Worm (Caenorhabditis elegans): ENCODE measurements around the gene rpl-9.
A peak's percentile ranks its signal among the peaks of the same experiment; 100 is the strongest.

Gene rpl-9

ce11 chrIII:7593285-7593928 lies 20.8 kb upstream of the rpl-9 start, which contains the start of gene R13A5.11:
TSS of gene R13A5.11 (minus strand) at chrIII:7593335.
- TF ChIP-seq klf-2 (GFP tag; conservative IDR thresholded peaks at IDR 0.05) (no peak), cog-1 (tag; optimal IDR thresholded peaks at IDR 0.05) (no peak), flt-1 (GFP tag; IDR thresholded peaks at IDR 0.05) (no peak), med-1 (GFP tag; optimal IDR thresholded peaks at IDR 0.05; ENCODE audit: insufficient read depth) (no peak), ztf-23 (GFP tag; IDR thresholded peaks at IDR 0.05) (no peak), ztf-29 (GFP tag; IDR thresholded peaks at IDR 0.05) (no peak), tab-1 (GFP tag; IDR thresholded peaks at IDR 0.05) (no peak)

- TF ChIP-seq ztf-23 (GFP tag; IDR thresholded peaks at IDR 0.05) = no peak
- TF ChIP-seq med-1 (GFP tag; optimal IDR thresholded peaks at IDR 0.05; ENCODE audit: insufficient read depth) = no peak
- no peak for TF ChIP-seq tab-1 (GFP tag; IDR thresholded peaks at IDR 0.05)
- no peak for TF ChIP-seq flt-1 (GFP tag; IDR thresholded peaks at IDR 0.05)
- no peak for TF ChIP-seq ztf-29 (GFP tag; IDR thresholded peaks at IDR 0.05)
- TF ChIP-seq ref-1 (GFP tag; conservative IDR thresholded peaks at IDR 0.05) = no peak
- TF ChIP-seq cog-1 (tag; optimal IDR thresholded peaks at IDR 0.05) = no peak
These were observed 15.6 kb upstream of the rpl-9 start, which contains the start of gene R13A5.15 for ce11 chrIII:7588214-7588613. TSS of gene R13A5.15 (minus strand) at chrIII:7588314.

ce11 chrIII:7584131-7584646 lies 11.6 kb upstream of the rpl-9 start, which contains the start of gene cup-5:
TSS of gene cup-5 (plus strand) at chrIII:7584181.
- no peak for TF ChIP-seq T22C8.4 (GFP tag; IDR thresholded peaks at IDR 0.05)
- TF ChIP-seq ref-1 (GFP tag; conservative IDR thresholded peaks at IDR 0.05) = no peak
- TF ChIP-seq ztf-23 (GFP tag; IDR thresholded peaks at IDR 0.05) = no peak
- no peak for TF ChIP-seq cog-1 (tag; optimal IDR thresholded peaks at IDR 0.05)
- TF ChIP-seq flt-1 (GFP tag; IDR thresholded peaks at IDR 0.05) = 0 out of 2 replicates have a peak, but pooled peaks have one; percentile 50
- TF ChIP-seq med-1 (GFP tag; optimal IDR thresholded peaks at IDR 0.05; ENCODE audit: insufficient read depth) = no peak

- TF ChIP-seq T22C8.4 (GFP tag; IDR thresholded peaks at IDR 0.05) = no peak
- TF ChIP-seq cog-1 (tag; optimal IDR thresholded peaks at IDR 0.05) = no peak
- no peak for TF ChIP-seq med-1 (GFP tag; optimal IDR thresholded peaks at IDR 0.05; ENCODE audit: insufficient read depth)
- no peak for TF ChIP-seq ztf-29 (GFP tag; IDR thresholded peaks at IDR 0.05)
- TF ChIP-seq tab-1 (GFP tag; IDR thresholded peaks at IDR 0.05) = no peak
- no peak for TF ChIP-seq klf-2 (GFP tag; conservative IDR thresholded peaks at IDR 0.05)
- no peak for TF ChIP-seq ztf-23 (GFP tag; IDR thresholded peaks at IDR 0.05)
- no peak for TF ChIP-seq flt-1 (GFP tag; IDR thresholded peaks at IDR 0.05)
- TF ChIP-seq ref-1 (GFP tag; conservative IDR thresholded peaks at IDR 0.05) = no peak
These were observed 10.3 kb upstream of the rpl-9 start, which contains the start of gene R13A5.10 for ce11 chrIII:7582885-7583284. TSS of gene R13A5.10 (minus strand) at chrIII:7582985.

- TF ChIP-seq klf-2 (GFP tag; conservative IDR thresholded peaks at IDR 0.05) (no peak), cog-1 (tag; optimal IDR thresholded peaks at IDR 0.05) (no peak), med-1 (GFP tag; optimal IDR thresholded peaks at IDR 0.05; ENCODE audit: insufficient read depth) (no peak), T22C8.4 (GFP tag; IDR thresholded peaks at IDR 0.05) (no peak)
These were observed 8.0 kb upstream of the rpl-9 start for ce11 chrIII:7580586-7580985.

- TF ChIP-seq flt-1 (GFP tag; IDR thresholded peaks at IDR 0.05) (no peak), cog-1 (tag; optimal IDR thresholded peaks at IDR 0.05) (no peak), tab-1 (GFP tag; IDR thresholded peaks at IDR 0.05) (no peak), ztf-29 (GFP tag; IDR thresholded peaks at IDR 0.05) (no peak), ref-1 (GFP tag; conservative IDR thresholded peaks at IDR 0.05) (no peak), T22C8.4 (GFP tag; IDR thresholded peaks at IDR 0.05) (no peak), klf-2 (GFP tag; conservative IDR thresholded peaks at IDR 0.05) (no peak)
These were observed 6.7 kb upstream of the rpl-9 start, which contains the start of gene mfsd-6 for ce11 chrIII:7579324-7579723. TSS of gene mfsd-6 (minus strand) at chrIII:7579411.

ce11 chrIII:7571726-7572125 lies 905 bp downstream of the rpl-9 start:
- no peak for TF ChIP-seq T22C8.4 (GFP tag; IDR thresholded peaks at IDR 0.05)
- TF ChIP-seq tab-1 (GFP tag; IDR thresholded peaks at IDR 0.05) = no peak
- TF ChIP-seq ztf-29 (GFP tag; IDR thresholded peaks at IDR 0.05) = no peak
- TF ChIP-seq cog-1 (tag; optimal IDR thresholded peaks at IDR 0.05) = no peak
- no peak for TF ChIP-seq ztf-23 (GFP tag; IDR thresholded peaks at IDR 0.05)
- TF ChIP-seq med-1 (GFP tag; optimal IDR thresholded peaks at IDR 0.05; ENCODE audit: insufficient read depth) = no peak
- TF ChIP-seq ref-1 (GFP tag; conservative IDR thresholded peaks at IDR 0.05) = no peak
- no peak for TF ChIP-seq flt-1 (GFP tag; IDR thresholded peaks at IDR 0.05)
- no peak for TF ChIP-seq klf-2 (GFP tag; conservative IDR thresholded peaks at IDR 0.05)

- no peak for TF ChIP-seq klf-2 (GFP tag; conservative IDR thresholded peaks at IDR 0.05)
- no peak for TF ChIP-seq T22C8.4 (GFP tag; IDR thresholded peaks at IDR 0.05)
- TF ChIP-seq cog-1 (tag; optimal IDR thresholded peaks at IDR 0.05) = peak; percentile 18
- TF ChIP-seq flt-1 (GFP tag; IDR thresholded peaks at IDR 0.05) = peak; percentile 18; the same call in 1 of the 2 replicates
- TF ChIP-seq ztf-23 (GFP tag; IDR thresholded peaks at IDR 0.05) = no peak
- TF ChIP-seq tab-1 (GFP tag; IDR thresholded peaks at IDR 0.05) = no peak
- no peak for TF ChIP-seq ref-1 (GFP tag; conservative IDR thresholded peaks at IDR 0.05)
- TF ChIP-seq med-1 (GFP tag; optimal IDR thresholded peaks at IDR 0.05; ENCODE audit: insufficient read depth) = no peak
- TF ChIP-seq ztf-29 (GFP tag; IDR thresholded peaks at IDR 0.05) = no peak
These were observed 2.4 kb downstream of the rpl-9 start, which contains the start of gene R13A5.7 for ce11 chrIII:7570083-7570695. TSS of gene R13A5.7 (minus strand) at chrIII:7570133.

- TF ChIP-seq flt-1 (GFP tag; IDR thresholded peaks at IDR 0.05) (no peak), ztf-23 (GFP tag; IDR thresholded peaks at IDR 0.05) (no peak), ztf-29 (GFP tag; IDR thresholded peaks at IDR 0.05) (no peak), T22C8.4 (GFP tag; IDR thresholded peaks at IDR 0.05) (no peak), tab-1 (GFP tag; IDR thresholded peaks at IDR 0.05) (no peak), cog-1 (tag; optimal IDR thresholded peaks at IDR 0.05) (no peak), med-1 (GFP tag; optimal IDR thresholded peaks at IDR 0.05; ENCODE audit: insufficient read depth) (no peak), klf-2 (GFP tag; conservative IDR thresholded peaks at IDR 0.05) (no peak), ref-1 (GFP tag; conservative IDR thresholded peaks at IDR 0.05) (no peak)
These were observed 6.5 kb downstream of the rpl-9 start, which contains the start of gene ttr-32 for ce11 chrIII:7566098-7566497. TSS of gene ttr-32 (plus strand) at chrIII:7566411.
